Worm (Caenorhabditis elegans): ENCODE measurements around the gene set-17.

ce11 chrII:8959081-8959480 is 18.8 kb upstream of the set-17 start:
- no peak for TF ChIP-seq R02D3.7 (tag; optimal IDR thresholded peaks at IDR 0.05)
- no peak for TF ChIP-seq unc-62 (GFP tag; optimal IDR thresholded peaks at IDR 0.05)
- TF ChIP-seq mdl-1 (tag; optimal IDR thresholded peaks at IDR 0.05): no peak

Data from whole organism, L2 larva.